Fruit fly (Drosophila melanogaster) whole organism, wandering third instar larva: ENCODE data around the gene Cpr64Ab.

Experiments
- Abd-B ChIP-seq: fragments of >200 bp; optimal IDR thresholded peaks from 2 replicates; lab custom pipeline; 2017; ENCODE audit warnings: missing biosample characterization, missing genetic modification characterization
- CG32264 ChIP-seq: fragments of 200-800 bp; sonication (Bioruptor generic); optimal IDR thresholded peaks from 2 replicates; lab custom pipeline; 2016; ENCODE audit warnings: missing biosample characterization, missing genetic modification characterization
- CG9705 ChIP-seq: fragments of 200-800 bp; sonication (Bioruptor generic); optimal IDR thresholded peaks from 2 replicates; lab custom pipeline; 2018; ENCODE audit warnings: missing biosample characterization, mild to moderate bottlenecking, missing genetic modification characterization
- CrebA ChIP-seq: fragments of 200-800 bp; sonication (Bioruptor generic); optimal IDR thresholded peaks from 2 replicates; lab custom pipeline; 2016; ENCODE audit warnings: missing biosample characterization, mild to moderate bottlenecking, missing genetic modification characterization, borderline replicate concordance
- Dfd ChIP-seq: fragments of >200 bp; optimal IDR thresholded peaks from 2 replicates; lab custom pipeline; 2017; ENCODE audit warnings: missing biosample characterization, missing genetic modification characterization
- Dif ChIP-seq: fragments of 200-275, 200-300 bp; sonication (Bioruptor generic); optimal IDR thresholded peaks from 2 replicates; lab custom pipeline; 2018; ENCODE audit warnings: missing biosample characterization, missing genetic modification characterization; ENCODE audit not compliant: partially characterized antibody
- GATAd ChIP-seq: sonication (Bioruptor generic); optimal IDR thresholded peaks from 2 replicates; lab custom pipeline; 2016; ENCODE audit warnings: missing biosample characterization, missing genetic modification characterization
- HLH106 ChIP-seq: fragments of 200-800 bp; optimal IDR thresholded peaks from 3 replicates; lab custom pipeline; 2019; ENCODE audit warnings: missing biosample characterization, mild to moderate bottlenecking, missing genetic modification characterization, moderate library complexity
- Hr78 ChIP-seq: fragments of >200 bp; optimal IDR thresholded peaks from 2 replicates; lab custom pipeline; 2017; ENCODE audit warnings: missing biosample characterization, missing genetic modification characterization
- Hr83 ChIP-seq: fragments of 200-300 bp; sonication (Bioruptor generic); optimal IDR thresholded peaks from 2 replicates; lab custom pipeline; 2016; ENCODE audit warnings: missing biosample characterization, mild to moderate bottlenecking, missing genetic modification characterization, moderate library complexity; ENCODE audit not compliant: poor library complexity, severe bottlenecking
- Jra ChIP-seq: sonication (Bioruptor generic); optimal IDR thresholded peaks from 2 replicates; lab custom pipeline; 2016; ENCODE audit warnings: missing biosample characterization, missing genetic modification characterization
- Mio ChIP-seq: sonication (Bioruptor generic); optimal IDR thresholded peaks from 2 replicates; lab custom pipeline; 2016; ENCODE audit warnings: missing biosample characterization, missing genetic modification characterization
- Myc ChIP-seq: fragments of >200 bp; optimal IDR thresholded peaks from 2 replicates; lab custom pipeline; 2017
- N ChIP-seq: fragments of >200 bp; optimal IDR thresholded peaks from 2 replicates; lab custom pipeline; 2018; ENCODE audit warnings: missing biosample characterization, missing external identifiers, missing genetic modification characterization
- OdsH ChIP-seq: fragments of 200-800 bp; sonication (Bioruptor generic); optimal IDR thresholded peaks from 2 replicates; lab custom pipeline; 2016; ENCODE audit warnings: missing biosample characterization, mild to moderate bottlenecking, missing genetic modification characterization
- Rel ChIP-seq, 2 experiments: fragments of 200-800 bp; sonication (Bioruptor generic) in 1 of 2; optimal IDR thresholded peaks; 2 replicates in 1 of 2; 3 replicates in 1 of 2; lab custom pipeline; 2016 to 2019; ENCODE audit warnings: mild to moderate bottlenecking in 2 of 2, missing biosample characterization in 2 of 2, missing genetic modification characterization in 2 of 2, moderate library complexity in 1 of 2
- Sp1 ChIP-seq: fragments of 200-800 bp; sonication (Bioruptor generic); optimal IDR thresholded peaks from 3 replicates; lab custom pipeline; 2019; ENCODE audit warnings: missing biosample characterization, mild to moderate bottlenecking, missing genetic modification characterization, moderate library complexity
- Vsx2 ChIP-seq: fragments of 200-300, 225-300 bp; sonication (Bioruptor generic); optimal IDR thresholded peaks from 2 replicates; lab custom pipeline; 2018; ENCODE audit warnings: missing biosample characterization, missing genetic modification characterization; ENCODE audit not compliant: partially characterized antibody
- br ChIP-seq: fragments of 200-800 bp; sonication (Bioruptor generic); optimal IDR thresholded peaks from 2 replicates; lab custom pipeline; 2016; ENCODE audit warnings: missing biosample characterization, missing genetic modification characterization
- brk ChIP-seq: fragments of 200-800 bp; sonication (Bioruptor generic); optimal IDR thresholded peaks from 2 replicates; lab custom pipeline; 2016; ENCODE audit warnings: missing biosample characterization, mild to moderate bottlenecking, missing genetic modification characterization
- dl ChIP-seq, 2 experiments: fragments of 175-275, 200-275 bp in 1 of 2; fragments of 200-275 bp in 1 of 2; sonication (Bioruptor generic); optimal IDR thresholded peaks; lab custom pipeline; 2018; ENCODE audit warnings: mild to moderate bottlenecking in 2 of 2, missing biosample characterization in 2 of 2, missing genetic modification characterization in 2 of 2, moderate library complexity in 2 of 2; ENCODE audit not compliant: partially characterized antibody in 2 of 2, insufficient read depth in 1 of 2
- dmrt93B ChIP-seq: fragments of 200-800 bp; sonication (Bioruptor generic); optimal IDR thresholded peaks from 2 replicates; lab custom pipeline; 2018; ENCODE audit warnings: missing biosample characterization, mild to moderate bottlenecking, missing genetic modification characterization
- dsf ChIP-seq: sonication (Bioruptor generic); optimal IDR thresholded peaks from 2 replicates; lab custom pipeline; 2016; ENCODE audit warnings: missing biosample characterization, missing genetic modification characterization, borderline replicate concordance
- ey ChIP-seq: fragments of 200-800 bp; sonication (Bioruptor generic); optimal IDR thresholded peaks from 2 replicates; lab custom pipeline; 2016; ENCODE audit warnings: missing biosample characterization, missing genetic modification characterization
- foxo ChIP-seq, 2 experiments: fragments of 200-800 bp; sonication (Bioruptor generic); optimal IDR thresholded peaks; 2 replicates in 1 of 2; 3 replicates in 1 of 2; lab custom pipeline; 2016 to 2017; ENCODE audit warnings: missing biosample characterization in 2 of 2, missing genetic modification characterization in 2 of 2
- fru ChIP-seq: fragments of 200-800 bp; sonication (Bioruptor generic); optimal IDR thresholded peaks from 3 replicates; lab custom pipeline; 2016; ENCODE audit warnings: missing biosample characterization, mild to moderate bottlenecking, missing genetic modification characterization
- h ChIP-seq: fragments of 200-800 bp; sonication (Bioruptor generic); optimal IDR thresholded peaks from 3 replicates; lab custom pipeline; 2016; ENCODE audit warnings: missing biosample characterization, mild to moderate bottlenecking, missing genetic modification characterization
- lola ChIP-seq: fragments of >200 bp; optimal IDR thresholded peaks from 2 replicates; lab custom pipeline; 2017; ENCODE audit warnings: missing biosample characterization, missing genetic modification characterization
- psq ChIP-seq: fragments of 200-800 bp; sonication (Bioruptor generic); optimal IDR thresholded peaks from 3 replicates; lab custom pipeline; 2017; ENCODE audit warnings: missing biosample characterization, mild to moderate bottlenecking, missing genetic modification characterization, moderate library complexity
- rgr ChIP-seq: fragments of 200-800 bp; sonication (Bioruptor generic); optimal IDR thresholded peaks from 3 replicates; lab custom pipeline; 2016; ENCODE audit warnings: missing biosample characterization, mild to moderate bottlenecking, missing genetic modification characterization
- sage ChIP-seq: fragments of 200-800 bp; sonication (Bioruptor generic); optimal IDR thresholded peaks from 2 replicates; lab custom pipeline; 2016; ENCODE audit warnings: missing biosample characterization, mild to moderate bottlenecking, missing genetic modification characterization
- sv ChIP-seq: fragments of 200-800 bp; sonication (Bioruptor generic); optimal IDR thresholded peaks from 3 replicates; lab custom pipeline; 2016; ENCODE audit warnings: missing biosample characterization, missing genetic modification characterization
- tai ChIP-seq: sonication (Bioruptor generic); optimal IDR thresholded peaks from 2 replicates; lab custom pipeline; 2016; ENCODE audit warnings: missing biosample characterization, missing genetic modification characterization
- usp ChIP-seq: fragments of >200 bp; optimal IDR thresholded peaks from 2 replicates; lab custom pipeline; 2017; ENCODE audit warnings: missing biosample characterization, missing genetic modification characterization
- woc ChIP-seq: sonication (Bioruptor generic); optimal IDR thresholded peaks from 2 replicates; lab custom pipeline; 2016; ENCODE audit warnings: missing biosample characterization, mild to moderate bottlenecking, missing genetic modification characterization

Gene Cpr64Ab

dm6 chr3L:4187930-4188523 is 23.3 kb downstream of the Cpr64Ab start, which contains the start of the genes Teh2 and tipE:
Gene Teh2 (minus strand): TSS chr3L:4188023.
Gene tipE (plus strand): TSS chr3L:4188499.
- peak; percentile 9 for TF ChIP-seq woc (GFP tag; lab: Kevin White, UChicago)
- peak; percentile 64 for TF ChIP-seq Myc (lab: Kevin White, UChicago)
- no peak for TF ChIP-seq HLH106

DNA sequence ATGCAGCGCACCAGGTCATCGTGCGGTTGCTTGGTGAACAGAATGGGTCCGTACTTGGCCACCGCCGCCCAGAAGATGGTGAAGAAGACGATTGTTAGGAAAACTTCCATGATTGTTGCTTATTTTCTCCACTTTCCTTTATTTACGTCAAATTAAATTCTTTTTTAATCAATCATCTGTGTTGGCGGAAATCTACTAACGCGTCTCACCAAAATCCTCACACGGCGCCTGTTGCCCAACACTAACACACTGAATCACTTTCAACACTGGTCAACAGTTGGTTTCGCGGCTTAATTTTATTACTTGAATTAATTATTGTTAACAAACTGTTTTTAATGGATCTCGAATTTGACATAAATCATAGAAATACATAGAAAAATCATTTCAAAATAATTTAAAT is 24.7 kb downstream of the Cpr64Ab start, which contains the start of gene VhaM9.7-c:
TSS of gene VhaM9.7-c (minus strand) at position 207 of the 400 bp plus-strand sequence.
- no peak for TF ChIP-seq Rel (GFP tag; optimal IDR thresholded peaks at IDR 0.05; lab: Kevin White, UChicago)
- TF ChIP-seq Rel (tag; optimal IDR thresholded peaks at IDR 0.05; lab: Kevin White, UChicago) = no peak
- TF ChIP-seq usp = no peak
- no peak for TF ChIP-seq lola
- TF ChIP-seq rgr (GFP tag; lab: Kevin White, UChicago) = peak; percentile 70
- peak; percentile 27 for TF ChIP-seq HLH106
- no peak for TF ChIP-seq Hr78 (GFP tag; lab: Kevin White, UChicago)
- TF ChIP-seq fru = peak; percentile 44
- TF ChIP-seq brk (GFP tag; lab: Kevin White, UChicago) = no peak
- no peak for TF ChIP-seq N (GFP tag; lab: Kevin White, UChicago)
- peak in 1 of 2 experiments; percentile 62 for TF ChIP-seq foxo (GFP tag; optimal IDR thresholded peaks at IDR 0.05; lab: Kevin White, UChicago)
- TF ChIP-seq Hr83 (GFP tag; lab: Kevin White, UChicago) = peak; percentile 75
- no peak for TF ChIP-seq Vsx2 (GFP tag; lab: Kevin White, UChicago)
- peak; percentile 59 for TF ChIP-seq Jra (GFP tag; lab: Kevin White, UChicago)
- peak; percentile 39 for TF ChIP-seq OdsH
- TF ChIP-seq CG9705 (GFP tag; lab: Kevin White, UChicago) = peak; percentile 18
- no peak for TF ChIP-seq CG32264 (GFP tag; lab: Kevin White, UChicago)
- peak; percentile 2 for TF ChIP-seq GATAd (GFP tag; lab: Kevin White, UChicago)
- no peak for TF ChIP-seq tai
- TF ChIP-seq woc (GFP tag; lab: Kevin White, UChicago) = no peak
- TF ChIP-seq Dfd (GFP tag; lab: Kevin White, UChicago) = no peak
- no peak for TF ChIP-seq sage (GFP tag; lab: Kevin White, UChicago)
- TF ChIP-seq CrebA (GFP tag; lab: Kevin White, UChicago) = no peak
- peak; percentile 62 for TF ChIP-seq h (GFP tag; lab: Kevin White, UChicago)
- TF ChIP-seq sv (GFP tag; lab: Kevin White, UChicago) = peak; percentile 34
- TF ChIP-seq br (GFP tag; lab: Kevin White, UChicago) = peak; percentile 4
- no peak for TF ChIP-seq Mio (GFP tag; lab: Kevin White, UChicago)
- no peak for TF ChIP-seq Abd-B (GFP tag; lab: Kevin White, UChicago)
- peak; percentile 22 for TF ChIP-seq ey
- TF ChIP-seq dmrt93B (GFP tag; lab: Kevin White, UChicago) = no peak
- TF ChIP-seq dsf (GFP tag; lab: Kevin White, UChicago) = peak; percentile 17
- no peak for TF ChIP-seq Sp1 (GFP tag; lab: Kevin White, UChicago)
- TF ChIP-seq psq (GFP tag; lab: Kevin White, UChicago) = peak; percentile 24

DNA sequence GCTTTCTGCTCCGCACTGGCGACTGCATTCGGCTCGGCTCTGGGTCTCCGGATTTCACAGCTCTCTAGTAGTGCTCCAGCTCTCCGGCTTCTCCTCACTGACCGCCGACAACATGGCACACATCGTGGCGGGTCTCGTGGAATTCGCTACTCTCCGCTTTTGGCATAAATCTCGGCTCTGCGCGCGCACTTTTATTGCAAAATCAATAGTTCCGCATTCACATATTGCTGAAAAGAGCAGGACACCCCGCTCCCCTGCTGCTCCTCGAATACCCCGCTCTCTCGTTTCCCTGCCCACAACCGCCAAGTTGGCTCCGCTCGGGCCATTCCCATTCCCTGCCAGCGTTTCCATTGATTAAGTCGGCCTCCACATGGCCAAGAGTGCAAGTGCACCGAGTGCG is 26.1 kb downstream of the Cpr64Ab start:
- TF ChIP-seq Dif (no peak), Vsx2 (GFP tag; lab: Kevin White, UChicago) (no peak), Abd-B (GFP tag; lab: Kevin White, UChicago) (no peak), Sp1 (GFP tag; lab: Kevin White, UChicago) (no peak), Jra (GFP tag; lab: Kevin White, UChicago) (no peak), brk (GFP tag; lab: Kevin White, UChicago) (no peak), Rel (GFP tag; optimal IDR thresholded peaks at IDR 0.05; lab: Kevin White, UChicago) (no peak), Rel (tag; optimal IDR thresholded peaks at IDR 0.05; lab: Kevin White, UChicago) (no peak), dl (GFP tag; optimal IDR thresholded peaks at IDR 0.05; lab: Kevin White, UChicago; ENCODE audit: insufficient read depth in 1 of 2, partially characterized antibody in 2 of 2) (no peak), HLH106 (no peak)
